Worm (Caenorhabditis elegans): Measurements from ENCODE around the gene B0024.13.

The B0024.13 gene

ce11 chrV:10361830-10362397 lies 41.4 kb downstream of the B0024.13 start, which contains the start of gene cash-1 (continued):
- TF ChIP-seq rnt-1 (tag; optimal IDR thresholded peaks at IDR 0.05), result peak; percentile 68
- TF ChIP-seq unc-98 (GFP tag; IDR thresholded peaks at IDR 0.05), result no peak
- TF ChIP-seq C34B4.2 (tag; optimal IDR thresholded peaks at IDR 0.05), result no peak
- peak; percentile 55 for TF ChIP-seq snpc-4 (tag; optimal IDR thresholded peaks at IDR 0.05)
- TF ChIP-seq jun-1 (tag; optimal IDR thresholded peaks at IDR 0.05), result no peak
- no peak; the same call in 1 of the 2 replicates for TF ChIP-seq ceh-88 (GFP tag; IDR thresholded peaks at IDR 0.05)
- TF ChIP-seq zag-1 (tag; optimal IDR thresholded peaks at IDR 0.05), result no peak
- peak; percentile 68 for TF ChIP-seq unc-130 (tag; optimal IDR thresholded peaks at IDR 0.05)
- TF ChIP-seq nhr-11 (tag; optimal IDR thresholded peaks at IDR 0.05), result no peak
- no peak for TF ChIP-seq mef-2 (tag; optimal IDR thresholded peaks at IDR 0.05)
- no peak for TF ChIP-seq lin-39 (tag; optimal IDR thresholded peaks at IDR 0.05)
- TF ChIP-seq hlh-4 (tag; optimal IDR thresholded peaks at IDR 0.05), result no peak
- no peak for TF ChIP-seq ama-1 (optimal IDR thresholded peaks at IDR 0.05)
- TF ChIP-seq nhr-76 (tag; optimal IDR thresholded peaks at IDR 0.05), result no peak
- no peak for TF ChIP-seq unc-62 (GFP tag; optimal IDR thresholded peaks at IDR 0.05)
- no peak for TF ChIP-seq ces-1 (GFP tag; optimal IDR thresholded peaks at IDR 0.05)
- peak; percentile 56 to 86 for TF ChIP-seq lsy-2 (tag; optimal IDR thresholded peaks at IDR 0.05)
- no peak for TF ChIP-seq grh-1 (GFP tag; IDR thresholded peaks at IDR 0.05)
- TF ChIP-seq snu-23 (GFP tag; optimal IDR thresholded peaks at IDR 0.05), result peak; percentile 72
- TF ChIP-seq lin-35 (GFP tag; optimal IDR thresholded peaks at IDR 0.05), result peak; percentile 88 to 95
- TF ChIP-seq elt-3 (tag; optimal IDR thresholded peaks at IDR 0.05), result peak in 1 of 6 experiments; percentile 45
- no peak for TF ChIP-seq irx-1 (tag; optimal IDR thresholded peaks at IDR 0.05)
- TF ChIP-seq blmp-1 (tag; optimal IDR thresholded peaks at IDR 0.05), result peak; percentile 74
- no peak for TF ChIP-seq sptf-1 (tag; optimal IDR thresholded peaks at IDR 0.05)
- peak; percentile 46 for TF ChIP-seq vab-15 (tag; optimal IDR thresholded peaks at IDR 0.05)
- peak; percentile 71 for TF ChIP-seq mep-1 (tag; optimal IDR thresholded peaks at IDR 0.05)
- peak; percentile 72 to 84 for TF ChIP-seq efl-1 (optimal IDR thresholded peaks at IDR 0.05)
- peak; percentile 87 to 98 for TF ChIP-seq efl-1 (GFP tag; optimal IDR thresholded peaks at IDR 0.05 in 1 of 2)
- no peak for TF ChIP-seq hlh-17 (GFP tag; optimal IDR thresholded peaks at IDR 0.05; ENCODE audit: borderline replicate concordance)
- no peak for TF ChIP-seq pag-3 (tag; optimal IDR thresholded peaks at IDR 0.05; ENCODE audit: borderline replicate concordance, insufficient read depth)
- no peak for TF ChIP-seq zip-4 (GFP tag; optimal IDR thresholded peaks at IDR 0.05)
- TF ChIP-seq nhr-84 (tag; optimal IDR thresholded peaks at IDR 0.05), result no peak
- TF ChIP-seq ztf-4 (tag; optimal IDR thresholded peaks at IDR 0.05), result no peak
- no peak for TF ChIP-seq tlp-1 (tag; optimal IDR thresholded peaks at IDR 0.05)
- TF ChIP-seq mab-9 (GFP tag; IDR thresholded peaks at IDR 0.05), result no peak
- no peak for TF ChIP-seq fkh-4 (tag; optimal IDR thresholded peaks at IDR 0.05; ENCODE audit: borderline replicate concordance)
- TF ChIP-seq lir-3 (tag; optimal IDR thresholded peaks at IDR 0.05; ENCODE audit: poor library complexity), result peak; percentile 31
- TF ChIP-seq dpl-1 (GFP tag; optimal IDR thresholded peaks at IDR 0.05), result peak; percentile 80 to 89 (median 83)
- no peak for TF ChIP-seq nhr-237 (tag; optimal IDR thresholded peaks at IDR 0.05)
- peak; percentile 60 for TF ChIP-seq nhr-90 (tag; optimal IDR thresholded peaks at IDR 0.05; ENCODE audit: poor library complexity)
- no peak for TF ChIP-seq alr-1 (tag; optimal IDR thresholded peaks at IDR 0.05; ENCODE audit: borderline replicate concordance)
- TF ChIP-seq unc-86 (tag; optimal IDR thresholded peaks at IDR 0.05), result no peak
- TF ChIP-seq nhr-19 (GFP tag; conservative IDR thresholded peaks at IDR 0.05), result peak; percentile 58
- peak; percentile 71 for TF ChIP-seq tbx-2 (tag; optimal IDR thresholded peaks at IDR 0.05)
- TF ChIP-seq pax-3 (tag; optimal IDR thresholded peaks at IDR 0.05), result peak; percentile 11
- no peak for TF ChIP-seq ets-5 (GFP tag; IDR thresholded peaks at IDR 0.05)
- peak; percentile 14 for TF ChIP-seq hpl-2 (GFP tag; optimal IDR thresholded peaks at IDR 0.05)
- peak; percentile 82 for TF ChIP-seq nhr-71 (tag; optimal IDR thresholded peaks at IDR 0.05)
- TF ChIP-seq ceh-82 (tag; optimal IDR thresholded peaks at IDR 0.05), result peak; percentile 6 to 77 (median 18)
- peak; percentile 85 for TF ChIP-seq lin-15B (tag; optimal IDR thresholded peaks at IDR 0.05)
- TF ChIP-seq ceh-8 (GFP tag; optimal IDR thresholded peaks at IDR 0.05), result peak; percentile 47
- TF ChIP-seq aly-2 (tag; optimal IDR thresholded peaks at IDR 0.05), result no peak
